Worm (Caenorhabditis elegans): ENCODE data around the gene K02D10.1.

- TF ChIP-seq nhr-12 (tag; optimal IDR thresholded peaks at IDR 0.05) (no peak), elt-1 (tag; optimal IDR thresholded peaks at IDR 0.05; ENCODE audit: borderline replicate concordance, insufficient read depth) (no peak), pha-4 (tag; optimal IDR thresholded peaks at IDR 0.05) (no peak)
These were observed 35.7 kb upstream of the K02D10.1 start for ce11 chrIII:8733667-8734066.

Data from whole organism, mixed stage, embryonic.